Worm (Caenorhabditis elegans) whole organism, L2 larva: Measurements from ENCODE around the gene F22E5.9.

Source experiments
- R02D3.7 ChIP-seq: fragments of 150-350 bp; optimal IDR thresholded peaks from 2 replicates; lab custom pipeline; 2014; ENCODE audit warnings: missing biosample characterization, missing genetic modification characterization
- ceh-82 ChIP-seq: fragments of 150-350 bp; optimal IDR thresholded peaks from 2 replicates; lab custom pipeline; 2014; ENCODE audit warnings: missing biosample characterization, missing genetic modification characterization
- mbf-1 ChIP-seq: sonication (generic microtip); optimal IDR thresholded peaks from 2 replicates; lab custom pipeline; 2017; ENCODE audit warnings: missing biosample characterization, missing genetic modification characterization
- nhr-6 ChIP-seq: fragments of 150-350 bp; optimal IDR thresholded peaks from 2 replicates; lab custom pipeline; 2014; ENCODE audit warnings: missing biosample characterization, missing genetic modification characterization
- peb-1 ChIP-seq: fragments of 150-350 bp; optimal IDR thresholded peaks from 2 replicates; lab custom pipeline; 2014; ENCODE audit warnings: missing biosample characterization, missing genetic modification characterization
- ztf-4 ChIP-seq: fragments of 150-350 bp; optimal IDR thresholded peaks from 2 replicates; lab custom pipeline; 2014; ENCODE audit warnings: missing biosample characterization, missing genetic modification characterization

- TF ChIP-seq mbf-1 (tag; lab: Kevin White, UChicago), result no peak
- no peak for TF ChIP-seq ceh-82 (tag; lab: Kevin White, UChicago)
- TF ChIP-seq peb-1, result no peak
- TF ChIP-seq nhr-6, result no peak
- no peak for TF ChIP-seq R02D3.7 (tag; lab: Kevin White, UChicago)
- TF ChIP-seq ztf-4, result no peak
These were observed 46.6 kb downstream of the F22E5.9 start for ce11 chrII:2684783-2685182.
